Worm (Caenorhabditis elegans) whole organism, L3 larva: ENCODE results near the gene rmd-6.

Source experiments
- R02D3.7 ChIP-seq: fragments of 150-350 bp; optimal IDR thresholded peaks from 2 replicates; lab custom pipeline; 2014; ENCODE audit warnings: missing biosample characterization, missing genetic modification characterization
- aly-2 ChIP-seq: fragments of 150-350 bp; optimal IDR thresholded peaks from 2 replicates; lab custom pipeline; 2014; ENCODE audit warnings: missing biosample characterization, missing genetic modification characterization
- ama-1 ChIP-seq: fragments of 150-350 bp; optimal IDR thresholded peaks from 2 replicates; lab custom pipeline; 2018
- ceh-16 ChIP-seq: sonication (generic microtip); optimal IDR thresholded peaks from 2 replicates; lab custom pipeline; 2017; ENCODE audit warnings: missing biosample characterization, missing genetic modification characterization
- ceh-82 ChIP-seq: fragments of 150-350 bp; optimal IDR thresholded peaks from 2 replicates; lab custom pipeline; 2014; ENCODE audit warnings: missing biosample characterization, missing genetic modification characterization
- ceh-9 ChIP-seq: sonication (generic microtip); optimal IDR thresholded peaks from 2 replicates; lab custom pipeline; 2018; ENCODE audit warnings: missing biosample characterization, missing genetic modification characterization
- egl-27 ChIP-seq: sonication (generic microtip); optimal IDR thresholded peaks from 4 replicates; lab custom pipeline; 2017; ENCODE audit warnings: missing biosample characterization, missing genetic modification reagents, missing genetic modification characterization
- egl-5 ChIP-seq: fragments of 150-350 bp; optimal IDR thresholded peaks from 2 replicates; lab custom pipeline; 2017; ENCODE audit warnings: missing biosample characterization, missing genetic modification reagents, missing genetic modification characterization, inconsistent platforms
- elt-1 ChIP-seq: fragments of 150-350 bp; optimal IDR thresholded peaks from 2 replicates; lab custom pipeline; 2014; ENCODE audit warnings: missing biosample characterization, missing genetic modification characterization
- elt-2 ChIP-seq: sonication (generic microtip); optimal IDR thresholded peaks from 2 replicates; lab custom pipeline; 2016; ENCODE audit warnings: missing genetic modification reagents, mild to moderate bottlenecking, missing genetic modification characterization, missing compliant biosample characterization
- eor-1 ChIP-seq, 2 experiments: fragments of 150-350 bp; optimal IDR thresholded peaks; 2 replicates each; lab custom pipeline; 2014 to 2018; ENCODE audit warnings: missing biosample characterization in 2 of 2, missing genetic modification characterization in 2 of 2
- fkh-10 ChIP-seq: sonication (generic microtip); optimal IDR thresholded peaks from 2 replicates; lab custom pipeline; 2017; ENCODE audit warnings: missing biosample characterization, missing genetic modification reagents, missing genetic modification characterization
- fkh-2 ChIP-seq: fragments of 150-350 bp; optimal IDR thresholded peaks from 2 replicates; lab custom pipeline; 2014; ENCODE audit warnings: missing biosample characterization, missing genetic modification reagents, missing genetic modification characterization
- fos-1 ChIP-seq: fragments of 150-350 bp; optimal IDR thresholded peaks from 2 replicates; lab custom pipeline; 2014; ENCODE audit warnings: missing biosample characterization, missing genetic modification characterization
- hmg-11 ChIP-seq: sonication (generic microtip); optimal IDR thresholded peaks from 2 replicates; lab custom pipeline; 2016; ENCODE audit warnings: missing genetic modification characterization, missing compliant biosample characterization
- jun-1 ChIP-seq: fragments of 150-350 bp; optimal IDR thresholded peaks from 2 replicates; lab custom pipeline; 2014; ENCODE audit warnings: missing biosample characterization, missing genetic modification reagents, missing genetic modification characterization
- lin-15B ChIP-seq: fragments of 150-350 bp; optimal IDR thresholded peaks from 2 replicates; lab custom pipeline; 2014; ENCODE audit warnings: missing biosample characterization, missing genetic modification characterization
- lin-39 ChIP-seq: fragments of 150-350 bp; optimal IDR thresholded peaks from 2 replicates; lab custom pipeline; 2018; ENCODE audit warnings: missing biosample characterization, missing genetic modification reagents, missing genetic modification characterization
- lsy-12 ChIP-seq: sonication (generic microtip); optimal IDR thresholded peaks from 2 replicates; lab custom pipeline; 2016; ENCODE audit warnings: mild to moderate bottlenecking, missing genetic modification characterization, missing compliant biosample characterization
- mdl-1 ChIP-seq: fragments of 150-350 bp; optimal IDR thresholded peaks from 2 replicates; lab custom pipeline; 2014; ENCODE audit warnings: missing biosample characterization, missing genetic modification characterization
- mml-1 ChIP-seq: fragments of 150-350 bp; sonication (generic microtip); optimal IDR thresholded peaks from 3 replicates; lab custom pipeline; 2014; ENCODE audit warnings: missing biosample characterization, missing genetic modification characterization
- nfya-1 ChIP-seq: sonication (generic microtip); optimal IDR thresholded peaks from 2 replicates; lab custom pipeline; 2017; ENCODE audit warnings: missing genetic modification characterization, mild to moderate bottlenecking, missing compliant biosample characterization, antibody characterized with exemption, moderate library complexity; ENCODE audit not compliant: insufficient read depth
- nhr-11 ChIP-seq: fragments of 150-350 bp; optimal IDR thresholded peaks from 2 replicates; lab custom pipeline; 2014; ENCODE audit warnings: missing biosample characterization, missing genetic modification characterization
- nhr-12 ChIP-seq: fragments of 150-350 bp; optimal IDR thresholded peaks from 2 replicates; lab custom pipeline; 2014; ENCODE audit warnings: missing biosample characterization, missing genetic modification characterization
- nhr-23 ChIP-seq: fragments of 150-350 bp; optimal IDR thresholded peaks from 2 replicates; lab custom pipeline; 2014; ENCODE audit warnings: missing biosample characterization, missing genetic modification reagents, missing genetic modification characterization
- nhr-237 ChIP-seq: fragments of 150-350 bp; optimal IDR thresholded peaks from 2 replicates; lab custom pipeline; 2014; ENCODE audit warnings: missing biosample characterization, missing genetic modification characterization
- nhr-25 ChIP-seq: sonication (generic microtip); optimal IDR thresholded peaks from 2 replicates; lab custom pipeline; 2017; ENCODE audit warnings: missing biosample characterization, missing genetic modification characterization
- nhr-28 ChIP-seq: fragments of 150-350 bp; optimal IDR thresholded peaks from 2 replicates; lab custom pipeline; 2014; ENCODE audit warnings: missing biosample characterization, missing genetic modification characterization
- nhr-76 ChIP-seq: fragments of 150-350 bp; sonication (generic microtip); optimal IDR thresholded peaks from 5 replicates; lab custom pipeline; 2014; ENCODE audit warnings: missing biosample characterization, missing genetic modification characterization
- pha-4 ChIP-seq: fragments of 150-350 bp; optimal IDR thresholded peaks from 2 replicates; lab custom pipeline; 2014; ENCODE audit warnings: missing biosample characterization, missing genetic modification reagents, missing genetic modification characterization
- pqm-1 ChIP-seq: fragments of 150-350 bp; optimal IDR thresholded peaks from 2 replicates; lab custom pipeline; 2017; ENCODE audit warnings: missing biosample characterization, missing genetic modification characterization, inconsistent platforms
- skn-1 ChIP-seq: fragments of 150-350 bp; optimal IDR thresholded peaks from 2 replicates; lab custom pipeline; 2014; ENCODE audit warnings: missing biosample characterization, missing genetic modification characterization
- snpc-4 ChIP-seq: fragments of 150-350 bp; optimal IDR thresholded peaks from 2 replicates; lab custom pipeline; 2014; ENCODE audit warnings: missing biosample characterization, missing genetic modification characterization
- tbx-2 ChIP-seq: sonication (generic microtip); optimal IDR thresholded peaks from 2 replicates; lab custom pipeline; 2016; ENCODE audit warnings: mild to moderate bottlenecking, missing genetic modification characterization, missing compliant biosample characterization
- unc-62 ChIP-seq: fragments of 150-350 bp; sonication (generic microtip); optimal IDR thresholded peaks from 4 replicates; lab custom pipeline; 2014; ENCODE audit warnings: missing biosample characterization, missing genetic modification reagents, missing genetic modification characterization
- zag-1 ChIP-seq: fragments of 150-350 bp; optimal IDR thresholded peaks from 2 replicates; lab custom pipeline; 2014; ENCODE audit warnings: missing biosample characterization, missing genetic modification characterization
- ztf-11 ChIP-seq: fragments of 150-350 bp; optimal IDR thresholded peaks from 2 replicates; lab custom pipeline; 2014; ENCODE audit warnings: missing biosample characterization, missing genetic modification characterization
- ztf-4 ChIP-seq: fragments of 150-350 bp; optimal IDR thresholded peaks from 2 replicates; lab custom pipeline; 2014; ENCODE audit warnings: missing biosample characterization, missing genetic modification characterization

rmd-6 gene

ce11 chrIV:5101945-5102344 lies 33.3 kb downstream of the rmd-6 start:
- TF ChIP-seq ztf-4 (tag; lab: Kevin White, UChicago), result no peak

- TF ChIP-seq ceh-82, result no peak
- TF ChIP-seq fkh-2, result no peak
- no peak for TF ChIP-seq nhr-28 (tag; lab: Kevin White, UChicago)
- no peak for TF ChIP-seq R02D3.7 (tag; lab: Kevin White, UChicago)
- no peak for TF ChIP-seq aly-2 (tag; lab: Kevin White, UChicago)
- no peak for TF ChIP-seq ztf-11 (tag; lab: Kevin White, UChicago)
- TF ChIP-seq mdl-1 (tag; lab: Kevin White, UChicago), result no peak
- TF ChIP-seq lsy-12 (tag; lab: Kevin White, UChicago), result no peak
- peak; percentile 42 for TF ChIP-seq lin-39 (tag; lab: Kevin White, UChicago)
- TF ChIP-seq pqm-1, result no peak
- no peak for TF ChIP-seq nhr-23 (tag; lab: Kevin White, UChicago)
- peak; percentile 22 for TF ChIP-seq pha-4 (tag; lab: Kevin White, UChicago)
- TF ChIP-seq nhr-76 (tag; lab: Kevin White, UChicago), result no peak
- no peak for TF ChIP-seq elt-1 (tag; lab: Kevin White, UChicago)
- no peak for TF ChIP-seq ceh-16 (tag; lab: Kevin White, UChicago)
- no peak for TF ChIP-seq snpc-4 (tag; lab: Kevin White, UChicago)
- no peak for TF ChIP-seq eor-1 (tag; optimal IDR thresholded peaks at IDR 0.05; lab: Kevin White, UChicago)
- no peak for TF ChIP-seq zag-1 (tag; lab: Kevin White, UChicago)
- TF ChIP-seq unc-62 (GFP tag; lab: Kevin White, UChicago), result no peak
- no peak for TF ChIP-seq tbx-2 (tag; lab: Kevin White, UChicago)
- peak; percentile 67 for TF ChIP-seq fkh-10 (GFP tag; lab: Kevin White, UChicago)
- TF ChIP-seq fos-1 (tag; lab: Kevin White, UChicago), result no peak
- TF ChIP-seq egl-27 (tag; lab: Kevin White, UChicago), result no peak
- TF ChIP-seq mml-1 (tag; lab: Kevin White, UChicago), result no peak
- no peak for TF ChIP-seq ztf-4 (tag; lab: Kevin White, UChicago)
- no peak for TF ChIP-seq nhr-11 (tag; lab: Kevin White, UChicago)
- no peak for TF ChIP-seq nhr-237 (tag; lab: Kevin White, UChicago)
- peak; percentile 76 for TF ChIP-seq hmg-11
- peak; percentile 72 for TF ChIP-seq nfya-1 (tag; lab: Kevin White, UChicago)
- TF ChIP-seq ceh-9 (tag; lab: Kevin White, UChicago), result no peak
- no peak for TF ChIP-seq elt-2 (tag; lab: Kevin White, UChicago)
- TF ChIP-seq nhr-12 (tag; lab: Kevin White, UChicago), result no peak
- TF ChIP-seq nhr-25, result no peak
- TF ChIP-seq skn-1 (tag; lab: Kevin White, UChicago), result no peak
- no peak for TF ChIP-seq jun-1 (tag; lab: Kevin White, UChicago)
- no peak for TF ChIP-seq lin-15B (tag; lab: Kevin White, UChicago)
- no peak for TF ChIP-seq ama-1 (lab: Kevin White, UChicago)
- no peak for TF ChIP-seq egl-5
- TF ChIP-seq, all 47 proteins: peak for 5
Measured at ce11 chrIV:5103229-5103894, 34.7 kb downstream of the rmd-6 start, which contains the start of gene C02B10.3. TSS of gene C02B10.3 (minus strand) at chrIV:5103279.

ce11 chrIV:5108971-5109370 lies 40.3 kb downstream of the rmd-6 start:
- TF ChIP-seq fos-1 (tag; lab: Kevin White, UChicago), result no peak
- no peak for TF ChIP-seq R02D3.7 (tag; lab: Kevin White, UChicago)
- TF ChIP-seq nhr-23 (tag; lab: Kevin White, UChicago), result no peak
- no peak for TF ChIP-seq lin-15B (tag; lab: Kevin White, UChicago)
- TF ChIP-seq ztf-11 (tag; lab: Kevin White, UChicago), result no peak
- no peak for TF ChIP-seq mdl-1 (tag; lab: Kevin White, UChicago)
- TF ChIP-seq ama-1 (lab: Kevin White, UChicago), result no peak
- TF ChIP-seq snpc-4 (tag; lab: Kevin White, UChicago), result no peak
- no peak for TF ChIP-seq mml-1 (tag; lab: Kevin White, UChicago)
- no peak for TF ChIP-seq fkh-10 (GFP tag; lab: Kevin White, UChicago)
- no peak for TF ChIP-seq ztf-4 (tag; lab: Kevin White, UChicago)
- no peak for TF ChIP-seq nhr-11 (tag; lab: Kevin White, UChicago)
- TF ChIP-seq ceh-9 (tag; lab: Kevin White, UChicago), result no peak
- TF ChIP-seq ceh-82, result no peak
- TF ChIP-seq pqm-1, result no peak
